Worm (Caenorhabditis elegans) whole organism, L2 larva: ENCODE measurements around the gene ift-81.

ENCODE experiments used
- aly-2 ChIP-seq: fragments of 150-350 bp; optimal IDR thresholded peaks from 2 replicates; lab custom pipeline; 2014; ENCODE audit warnings: missing biosample characterization, missing genetic modification characterization
- ceh-82 ChIP-seq: fragments of 150-350 bp; optimal IDR thresholded peaks from 2 replicates; lab custom pipeline; 2014; ENCODE audit warnings: missing biosample characterization, missing genetic modification characterization
- nhr-6 ChIP-seq: fragments of 150-350 bp; optimal IDR thresholded peaks from 2 replicates; lab custom pipeline; 2014; ENCODE audit warnings: missing biosample characterization, missing genetic modification characterization
- ztf-11 ChIP-seq: sonication (generic microtip); optimal IDR thresholded peaks from 2 replicates; lab custom pipeline; 2017; ENCODE audit warnings: missing biosample characterization, missing genetic modification characterization

DNA sequence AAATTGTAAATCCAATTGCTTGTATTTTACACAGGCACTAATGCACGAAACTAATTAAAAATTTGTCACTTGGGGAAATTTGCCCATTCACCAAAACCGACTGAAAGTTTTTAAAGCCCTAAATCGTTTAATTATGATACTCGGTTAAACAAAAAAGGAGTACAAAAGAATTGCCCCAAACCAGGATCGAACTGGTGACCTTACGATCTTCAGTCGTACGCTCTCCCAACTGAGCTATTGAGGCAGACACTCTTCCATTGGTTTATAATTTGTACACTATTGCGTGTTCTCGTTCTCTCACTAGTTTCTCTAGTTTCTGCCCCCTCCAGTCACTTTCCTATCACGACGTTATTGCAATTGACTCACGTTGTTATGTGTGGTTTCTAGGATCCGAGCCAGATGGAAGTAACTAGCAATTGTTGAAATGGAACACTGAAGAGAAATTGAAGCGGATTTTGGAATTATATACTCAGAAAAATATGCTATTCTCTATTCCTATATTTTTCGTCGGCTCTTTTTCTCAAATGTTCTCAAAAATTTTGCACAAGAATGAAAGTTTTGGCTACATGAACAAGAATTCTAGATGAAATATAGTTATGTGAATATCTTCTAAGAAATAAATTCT lies 21.0 kb downstream of the ift-81 start:
- TF ChIP-seq ceh-82 (tag; lab: Kevin White, UChicago) = no peak
- TF ChIP-seq ztf-11 = no peak
- TF ChIP-seq aly-2 (tag; lab: Kevin White, UChicago) = no peak
- no peak for TF ChIP-seq nhr-6
